Worm (Caenorhabditis elegans) whole organism, L4/young adult: ENCODE results near the gene math-37.

Source experiments
- W03F9.2 ChIP-seq: fragments of 150-350 bp; optimal IDR thresholded peaks from 2 replicates; lab custom pipeline; 2014; ENCODE audit warnings: missing biosample characterization, missing genetic modification characterization
- dao-5 ChIP-seq: sonication (generic microtip); optimal IDR thresholded peaks from 2 replicates; lab custom pipeline; 2016; ENCODE audit warnings: missing genotype, missing genetic modification characterization, moderate library complexity, missing compliant biosample characterization
- him-1 ChIP-seq: sonication (generic microtip); optimal IDR thresholded peaks from 2 replicates; lab custom pipeline; 2016; ENCODE audit warnings: missing genotype, missing genetic modification reagents, missing genetic modification characterization, missing compliant biosample characterization

- no peak for TF ChIP-seq him-1 (tag; lab: Kevin White, UChicago)
- TF ChIP-seq dao-5 (tag; lab: Kevin White, UChicago): no peak
- TF ChIP-seq W03F9.2 (tag; lab: Kevin White, UChicago): no peak
Measured at ce11 chrII:2135604-2136003, 13.6 kb upstream of the math-37 start, which contains the start of gene hpo-7.
